Worm (Caenorhabditis elegans) whole organism, L2 larva: ENCODE results near the gene T26H5.8.

ENCODE experiments used
- F13H6.1 ChIP-seq: sonication (generic microtip); optimal IDR thresholded peaks from 2 replicates; lab custom pipeline; 2016; ENCODE audit warnings: missing genetic modification characterization, missing compliant biosample characterization
- Y55F3AM.14 ChIP-seq: fragments of 200-800 bp; sonication (Bioruptor generic); optimal IDR thresholded peaks from 2 replicates; lab custom pipeline; 2018; ENCODE audit warnings: mild to moderate bottlenecking, missing genetic modification characterization, missing compliant biosample characterization
- ZK546.5 ChIP-seq: sonication (generic microtip); optimal IDR thresholded peaks from 2 replicates; lab custom pipeline; 2017; ENCODE audit warnings: missing biosample characterization, missing genetic modification characterization
- alr-1 ChIP-seq: fragments of 150-350 bp; optimal IDR thresholded peaks from 2 replicates; lab custom pipeline; 2014; ENCODE audit warnings: missing biosample characterization, missing genetic modification characterization
- aly-2 ChIP-seq: fragments of 150-350 bp; optimal IDR thresholded peaks from 2 replicates; lab custom pipeline; 2014; ENCODE audit warnings: missing biosample characterization, missing genetic modification characterization
- blmp-1 ChIP-seq: sonication (generic microtip); optimal IDR thresholded peaks from 2 replicates; lab custom pipeline; 2017; ENCODE audit warnings: missing genetic modification characterization, mild to moderate bottlenecking, missing compliant biosample characterization, antibody characterized with exemption, moderate library complexity; ENCODE audit not compliant: insufficient read depth
- ceh-82 ChIP-seq: fragments of 150-350 bp; optimal IDR thresholded peaks from 2 replicates; lab custom pipeline; 2014; ENCODE audit warnings: missing biosample characterization, missing genetic modification characterization
- crh-2 ChIP-seq: sonication (generic microtip); optimal IDR thresholded peaks from 2 replicates; lab custom pipeline; 2017; ENCODE audit warnings: missing biosample characterization, missing genetic modification characterization
- dmd-4 ChIP-seq: sonication (generic microtip); optimal IDR thresholded peaks from 2 replicates; lab custom pipeline; 2017; ENCODE audit warnings: missing biosample characterization, missing genetic modification characterization
- egl-27 ChIP-seq: sonication (generic microtip); optimal IDR thresholded peaks from 3 replicates; lab custom pipeline; 2017; ENCODE audit warnings: missing biosample characterization, missing genetic modification reagents, missing genetic modification characterization
- elt-1 ChIP-seq: fragments of 150-350 bp; optimal IDR thresholded peaks from 2 replicates; lab custom pipeline; 2014; ENCODE audit warnings: missing biosample characterization, missing genetic modification characterization
- elt-3 ChIP-seq: sonication (generic microtip); optimal IDR thresholded peaks from 2 replicates; lab custom pipeline; 2017; ENCODE audit warnings: missing biosample characterization, missing genetic modification characterization
- fos-1 ChIP-seq: fragments of 150-350 bp; optimal IDR thresholded peaks from 2 replicates; lab custom pipeline; 2014; ENCODE audit warnings: missing biosample characterization, missing genetic modification characterization
- lin-13 ChIP-seq: fragments of 150-350 bp; optimal IDR thresholded peaks from 2 replicates; lab custom pipeline; 2014; ENCODE audit warnings: missing biosample characterization, missing genetic modification reagents, missing genetic modification characterization
- lin-39 ChIP-seq: fragments of 150-350 bp; optimal IDR thresholded peaks from 2 replicates; lab custom pipeline; 2014; ENCODE audit warnings: missing biosample characterization, missing genetic modification reagents, missing genetic modification characterization
- lsy-2 ChIP-seq, 2 experiments: fragments of 150-350 bp in 1 of 2; sonication (generic microtip) in 1 of 2; optimal IDR thresholded peaks; 2 replicates each; lab custom pipeline; 2014 to 2017; ENCODE audit warnings: missing biosample characterization in 2 of 2, missing genetic modification characterization in 2 of 2
- mab-5 ChIP-seq: fragments of 150-350 bp; optimal IDR thresholded peaks from 2 replicates; lab custom pipeline; 2014; ENCODE audit warnings: missing biosample characterization, missing genetic modification characterization
- nhr-10 ChIP-seq: sonication (generic microtip); optimal IDR thresholded peaks from 2 replicates; lab custom pipeline; 2017; ENCODE audit warnings: missing biosample characterization, missing genetic modification characterization
- nhr-12 ChIP-seq: fragments of 150-350 bp; optimal IDR thresholded peaks from 2 replicates; lab custom pipeline; 2014; ENCODE audit warnings: missing biosample characterization, missing genetic modification characterization
- nhr-129 ChIP-seq: fragments of 150-350 bp; optimal IDR thresholded peaks from 2 replicates; lab custom pipeline; 2014; ENCODE audit warnings: missing biosample characterization, missing genetic modification characterization
- nhr-21 ChIP-seq: fragments of 150-350 bp; optimal IDR thresholded peaks from 2 replicates; lab custom pipeline; 2014; ENCODE audit warnings: missing biosample characterization, missing genetic modification characterization
- nhr-23 ChIP-seq: fragments of 150-350 bp; optimal IDR thresholded peaks from 2 replicates; lab custom pipeline; 2014; ENCODE audit warnings: missing biosample characterization, missing genetic modification reagents, missing genetic modification characterization
- nhr-237 ChIP-seq: fragments of 150-350 bp; optimal IDR thresholded peaks from 2 replicates; lab custom pipeline; 2014; ENCODE audit warnings: missing biosample characterization, missing genetic modification characterization
- nhr-25 ChIP-seq: fragments of 150-350 bp; sonication (generic microtip); optimal IDR thresholded peaks from 3 replicates; lab custom pipeline; 2014; ENCODE audit warnings: missing biosample characterization, missing genetic modification characterization
- nhr-6 ChIP-seq: fragments of 150-350 bp; optimal IDR thresholded peaks from 2 replicates; lab custom pipeline; 2014; ENCODE audit warnings: missing biosample characterization, missing genetic modification characterization
- nhr-77 ChIP-seq: fragments of 150-350 bp; optimal IDR thresholded peaks from 2 replicates; lab custom pipeline; 2014; ENCODE audit warnings: missing biosample characterization, missing genetic modification characterization
- sem-4 ChIP-seq: fragments of 150-350 bp; optimal IDR thresholded peaks from 2 replicates; lab custom pipeline; 2014; ENCODE audit warnings: missing biosample characterization, missing genetic modification reagents, missing genetic modification characterization
- skn-1 ChIP-seq: sonication (generic microtip); optimal IDR thresholded peaks from 2 replicates; lab custom pipeline; 2017; ENCODE audit warnings: missing biosample characterization, missing genetic modification characterization
- sma-3 ChIP-seq: sonication (generic microtip); optimal IDR thresholded peaks from 2 replicates; lab custom pipeline; 2016; ENCODE audit warnings: missing genetic modification reagents, missing genetic modification characterization, missing compliant biosample characterization
- sma-9 ChIP-seq, 2 experiments: fragments of 150-350 bp in 1 of 2; sonication (generic microtip) in 1 of 2; optimal IDR thresholded peaks; 2 replicates each; lab custom pipeline; 2014 to 2016; ENCODE audit warnings: missing genetic modification characterization in 2 of 2, mild to moderate bottlenecking in 1 of 2, missing biosample characterization in 1 of 2, missing compliant biosample characterization in 1 of 2, missing genetic modification reagents in 1 of 2, moderate library complexity in 1 of 2
- unc-62 ChIP-seq: fragments of 150-350 bp; optimal IDR thresholded peaks from 2 replicates; lab custom pipeline; 2014; ENCODE audit warnings: missing biosample characterization, missing genetic modification reagents, missing genetic modification characterization
- ztf-1 ChIP-seq: fragments of 200-800 bp; sonication (Bioruptor generic); conservative IDR thresholded peaks from 2 replicates; pipeline ENCODE4 v1.3.6; 2022; ENCODE audit warnings: missing genetic modification characterization, missing compliant biosample characterization
- ztf-4 ChIP-seq: fragments of 150-350 bp; optimal IDR thresholded peaks from 2 replicates; lab custom pipeline; 2014; ENCODE audit warnings: missing biosample characterization, missing genetic modification characterization

T26H5.8 gene

DNA sequence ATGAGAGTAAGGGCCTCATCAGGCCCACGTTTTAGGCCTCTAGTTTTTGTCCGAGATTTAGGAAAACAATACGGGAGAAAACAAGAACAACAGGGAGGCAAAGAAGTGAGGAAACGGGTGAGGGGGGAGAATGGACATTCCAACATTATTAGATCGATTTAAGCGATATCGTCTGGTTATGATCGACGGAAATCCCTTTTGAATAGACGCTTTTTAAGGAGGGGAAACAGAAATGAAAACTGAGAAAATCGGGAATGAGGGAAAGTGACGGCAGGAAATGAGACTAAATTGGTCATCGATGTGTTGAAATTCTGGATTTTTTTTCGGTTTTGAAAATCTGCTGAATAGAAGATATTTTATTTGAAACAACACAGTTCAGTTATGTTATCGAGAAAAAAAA, 31.9 kb upstream of the T26H5.8 start, which contains the start of gene rocf-1:
Gene rocf-1 (minus strand): TSS at position 101 of the 400 bp plus-strand sequence.
- no peak for TF ChIP-seq nhr-6
- TF ChIP-seq egl-27 (tag; lab: Kevin White, UChicago) = no peak
- no peak for TF ChIP-seq F13H6.1 (tag; lab: Kevin White, UChicago)
- TF ChIP-seq ZK546.5 (tag; lab: Kevin White, UChicago) = no peak
- TF ChIP-seq nhr-77 (tag; lab: Kevin White, UChicago) = no peak
- TF ChIP-seq dmd-4 (tag; lab: Kevin White, UChicago) = no peak
- TF ChIP-seq skn-1 (tag; lab: Kevin White, UChicago) = no peak
- no peak for TF ChIP-seq nhr-12 (tag; lab: Kevin White, UChicago)
- TF ChIP-seq sma-9 (GFP tag; optimal IDR thresholded peaks at IDR 0.05; lab: Kevin White, UChicago) = no peak
- TF ChIP-seq sma-9 (tag; optimal IDR thresholded peaks at IDR 0.05; lab: Kevin White, UChicago) = no peak
- no peak for TF ChIP-seq nhr-21 (tag; lab: Kevin White, UChicago)
- no peak for TF ChIP-seq nhr-129
- TF ChIP-seq ztf-1 = no peak
- TF ChIP-seq ztf-4 (tag; lab: Kevin White, UChicago) = no peak
- TF ChIP-seq sma-3 = no peak
- no peak for TF ChIP-seq alr-1 (tag; lab: Kevin White, UChicago)
- TF ChIP-seq nhr-237 = no peak
- no peak for TF ChIP-seq nhr-10 (tag; lab: Kevin White, UChicago)
- TF ChIP-seq nhr-23 (tag; lab: Kevin White, UChicago) = no peak

DNA sequence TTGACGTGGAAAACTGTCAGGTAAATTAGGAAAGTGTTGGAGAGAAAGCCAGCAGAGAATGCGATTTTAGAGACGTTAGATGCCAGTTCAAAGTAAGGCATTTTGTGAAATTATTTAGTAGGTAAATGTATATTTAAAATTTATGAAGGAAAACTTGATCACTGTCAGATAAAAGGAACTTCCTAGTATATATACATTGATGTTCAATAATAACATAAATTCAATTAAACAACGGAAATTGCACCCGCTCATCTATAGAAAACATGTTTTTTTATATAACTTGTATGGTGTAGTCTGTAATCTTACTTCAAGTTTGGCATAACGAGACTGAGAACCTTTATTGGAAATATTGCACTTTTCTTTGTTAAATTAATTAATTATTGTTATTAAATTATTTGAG, 26.6 kb upstream of the T26H5.8 start, which contains the start of gene str-71:
Gene str-71 (minus strand): TSS at position 101 of the 400 bp plus-strand sequence.
- TF ChIP-seq sem-4 (tag; lab: Kevin White, UChicago) (no peak), ztf-1 (no peak)

DNA sequence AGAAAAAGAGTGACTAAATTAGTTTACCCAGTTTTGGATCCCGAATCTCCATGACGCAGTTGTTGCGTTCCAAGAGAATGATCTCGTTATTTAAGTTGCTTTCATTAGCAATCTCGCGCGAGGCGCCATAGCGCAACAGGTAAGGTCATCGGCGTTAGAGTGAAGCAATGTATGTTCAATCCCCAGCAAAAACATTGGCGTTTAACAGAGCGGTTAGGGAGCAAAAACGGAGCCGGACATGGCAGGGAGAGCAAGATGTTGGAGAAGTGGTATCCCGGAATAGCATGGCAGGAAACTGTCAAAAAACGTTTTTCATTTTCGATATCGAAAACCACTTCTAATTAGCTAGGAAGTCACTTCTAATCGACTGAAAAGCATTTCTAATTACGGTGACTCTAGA, 21.8 kb upstream of the T26H5.8 start:
- TF ChIP-seq elt-3 (tag; lab: Kevin White, UChicago) (no peak), Y55F3AM.14 (GFP tag; lab: Kevin White, UChicago) (no peak), ZK546.5 (tag; lab: Kevin White, UChicago) (no peak), elt-1 (no peak), lsy-2 (tag; optimal IDR thresholded peaks at IDR 0.05; lab: Kevin White, UChicago) (no peak)
- TF ChIP-seq, all 48 proteins: peak for 0

DNA sequence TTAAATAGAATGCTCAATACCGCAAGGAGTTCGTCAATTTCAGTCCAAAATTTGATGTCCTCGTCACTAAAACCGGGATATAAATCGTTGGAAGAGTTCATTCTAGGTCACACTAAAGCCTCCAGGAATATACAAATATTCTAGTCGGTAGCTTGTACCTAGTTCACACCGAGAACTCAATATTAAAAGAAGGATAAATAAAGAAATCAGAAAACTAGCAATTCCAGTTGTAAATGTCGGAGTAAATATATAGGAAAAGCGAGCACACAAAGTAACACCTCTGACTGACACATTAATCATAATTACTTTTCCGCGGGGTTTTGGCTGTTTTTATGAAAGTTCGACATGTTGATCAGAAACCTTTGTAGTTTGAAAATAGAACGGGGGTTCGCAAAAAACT, 18.9 kb upstream of the T26H5.8 start, which contains the start of gene srw-33:
Gene srw-33 (minus strand): TSS at position 101 of the 400 bp plus-strand sequence.
- TF ChIP-seq mab-5 (tag; lab: Kevin White, UChicago) = no peak
- no peak for TF ChIP-seq crh-2 (tag; lab: Kevin White, UChicago)
- no peak for TF ChIP-seq nhr-25 (tag; lab: Kevin White, UChicago)
- TF ChIP-seq egl-27 (tag; lab: Kevin White, UChicago) = no peak
- TF ChIP-seq elt-3 (tag; lab: Kevin White, UChicago) = no peak
- TF ChIP-seq sma-3 = no peak
- TF ChIP-seq ceh-82 (tag; lab: Kevin White, UChicago) = no peak
- no peak for TF ChIP-seq blmp-1 (tag; lab: Kevin White, UChicago)
- no peak for TF ChIP-seq nhr-12 (tag; lab: Kevin White, UChicago)
- no peak for TF ChIP-seq nhr-77 (tag; lab: Kevin White, UChicago)
- no peak for TF ChIP-seq elt-1

DNA sequence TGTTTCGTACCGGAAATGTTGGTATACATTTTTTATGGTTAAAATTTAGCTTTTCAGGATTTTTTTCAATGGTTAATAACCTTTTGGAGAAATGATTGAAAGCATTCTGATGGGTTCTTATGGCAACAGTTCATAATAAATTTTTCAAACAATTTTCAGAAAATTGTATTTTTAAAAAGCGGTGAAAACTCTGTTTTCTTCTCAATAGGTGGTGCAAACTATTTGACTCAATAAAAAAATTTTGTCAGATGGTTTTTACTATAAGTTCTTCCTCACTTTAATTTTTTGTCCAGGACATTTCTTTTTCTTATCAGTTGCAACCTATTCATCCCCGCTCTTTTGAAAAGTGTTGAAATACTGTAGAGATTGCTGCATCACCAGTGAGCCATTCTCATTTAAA, 16.3 kb upstream of the T26H5.8 start, which contains the start of gene T26H5.14:
Gene T26H5.14 (plus strand): TSS at position 301 of the 400 bp plus-strand sequence.
- no peak for TF ChIP-seq lsy-2 (tag; optimal IDR thresholded peaks at IDR 0.05; lab: Kevin White, UChicago)
- no peak for TF ChIP-seq lin-13 (GFP tag; lab: Kevin White, UChicago)
- TF ChIP-seq sma-3 = no peak
- no peak for TF ChIP-seq Y55F3AM.14 (GFP tag; lab: Kevin White, UChicago)

DNA sequence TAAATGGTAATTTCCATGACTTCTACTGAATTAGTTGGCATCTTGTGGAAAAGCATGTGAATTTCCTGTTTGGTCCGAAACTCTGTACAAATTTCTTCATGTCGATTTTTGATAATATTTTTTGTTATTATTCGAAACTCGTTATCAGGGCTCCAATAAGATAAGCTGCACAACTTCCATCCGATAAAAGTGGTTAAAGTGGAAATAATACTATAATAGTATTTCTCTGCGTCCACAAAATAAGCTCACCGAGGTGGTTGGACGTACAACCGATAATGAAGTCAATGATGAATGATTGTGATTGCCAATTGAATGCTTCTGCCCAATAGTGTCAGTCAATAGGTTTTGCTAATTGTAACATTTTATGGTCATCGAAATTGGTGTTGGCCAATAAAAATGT, 15.9 kb upstream of the T26H5.8 start, which contains the start of gene T26H5.4:
Gene T26H5.4 (minus strand): TSS at position 294 of the 400 bp plus-strand sequence.
- TF ChIP-seq fos-1 (tag; lab: Kevin White, UChicago) (peak; percentile 39), lin-39 (tag; lab: Kevin White, UChicago) (no peak), aly-2 (tag; lab: Kevin White, UChicago) (no peak), elt-1 (no peak), unc-62 (GFP tag; lab: Kevin White, UChicago) (no peak)
